Worm (Caenorhabditis elegans) whole organism, L4 larva: ENCODE results near the gene C07A9.12.

Source experiments
- R02D3.7 ChIP-seq: fragments of 150-350 bp; sonication (generic microtip); optimal IDR thresholded peaks from 3 replicates; lab custom pipeline; 2014; ENCODE audit warnings: missing biosample characterization, missing genetic modification characterization
- madf-5 ChIP-seq, 2 experiments: fragments of 200-800 bp; sonication (Bioruptor generic); IDR thresholded peaks; 2 replicates each; pipeline ENCODE4 v1.3.6; 2022; ENCODE audit warnings: missing compliant biosample characterization in 2 of 2, missing genetic modification characterization in 2 of 2
- nhr-28 ChIP-seq: fragments of 150-350 bp; optimal IDR thresholded peaks from 2 replicates; lab custom pipeline; 2014; ENCODE audit warnings: missing biosample characterization, missing genetic modification characterization
- nhr-42 ChIP-seq: fragments of 200-800 bp; sonication (Bioruptor generic); IDR thresholded peaks from 2 replicates; pipeline ENCODE4 v1.3.6; 2022; ENCODE audit warnings: missing genetic modification characterization, missing compliant biosample characterization

DNA sequence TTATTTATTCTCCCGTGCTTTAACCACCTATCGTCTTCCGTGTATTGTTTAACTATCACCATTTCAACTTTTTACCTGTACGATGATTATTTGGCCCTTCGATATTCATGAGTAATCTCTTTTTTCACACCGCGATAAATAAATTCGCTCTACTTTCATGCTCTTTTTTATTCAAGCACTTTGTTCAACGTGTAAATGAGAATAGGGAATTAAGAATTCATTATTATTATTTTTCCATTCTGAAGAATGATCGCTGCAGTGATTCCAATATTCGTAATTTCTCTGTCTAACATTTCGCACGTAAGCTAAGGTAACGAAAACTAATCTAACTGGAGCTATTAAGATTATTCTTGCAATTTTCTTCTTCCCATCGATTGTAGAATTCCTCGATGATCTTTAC, 21.4 kb upstream of the C07A9.12 start, which contains the start of gene T05G5.4:
- TF ChIP-seq nhr-42 (GFP tag; lab: Robert Waterston, UW) (no peak), R02D3.7 (tag; lab: Kevin White, UChicago) (no peak), nhr-28 (tag; lab: Kevin White, UChicago) (no peak), madf-5 (GFP tag; IDR thresholded peaks at IDR 0.05; lab: Robert Waterston, UW) (no peak)
